Worm (Caenorhabditis elegans) whole organism, L1 larva: ENCODE data around the gene mes-1.

Source experiments
- alr-1 ChIP-seq: fragments of 200-800 bp; sonication (Bioruptor generic); optimal IDR thresholded peaks from 2 replicates; lab custom pipeline; 2018; ENCODE audit warnings: borderline replicate concordance, mild to moderate bottlenecking, missing genetic modification characterization, missing compliant biosample characterization
- blmp-1 ChIP-seq: fragments of 150-350 bp; optimal IDR thresholded peaks from 2 replicates; lab custom pipeline; 2014; ENCODE audit warnings: missing biosample characterization, missing genetic modification characterization
- ceh-82 ChIP-seq, 3 experiments: fragments of 150-350 bp in 1 of 3; sonication (generic microtip) in 2 of 3; optimal IDR thresholded peaks; 2 replicates each; lab custom pipeline; 2014 to 2017; ENCODE audit warnings: missing biosample characterization in 3 of 3, missing genetic modification characterization in 3 of 3
- fos-1 ChIP-seq: fragments of 150-350 bp; optimal IDR thresholded peaks from 2 replicates; lab custom pipeline; 2014; ENCODE audit warnings: missing biosample characterization, missing genetic modification characterization
- mdl-1 ChIP-seq, 2 experiments: fragments of 150-350 bp; optimal IDR thresholded peaks; 2 replicates each; lab custom pipeline; 2014 to 2017; ENCODE audit warnings: missing biosample characterization in 2 of 2, missing genetic modification characterization in 2 of 2, inconsistent platforms in 1 of 2
- mep-1 ChIP-seq: fragments of 150-350 bp; optimal IDR thresholded peaks from 2 replicates; lab custom pipeline; 2014; ENCODE audit warnings: missing biosample characterization, missing genetic modification characterization
- nhr-47 ChIP-seq: sonication (generic microtip); optimal IDR thresholded peaks from 2 replicates; lab custom pipeline; 2016; ENCODE audit warnings: mild to moderate bottlenecking, missing genetic modification characterization, moderate library complexity, missing compliant biosample characterization
- nhr-84 ChIP-seq: sonication (generic microtip); optimal IDR thresholded peaks from 2 replicates; lab custom pipeline; 2017; ENCODE audit warnings: missing biosample characterization, missing genetic modification characterization
- rnt-1 ChIP-seq: sonication (generic microtip); optimal IDR thresholded peaks from 2 replicates; lab custom pipeline; 2016; ENCODE audit warnings: mild to moderate bottlenecking, missing genetic modification characterization, moderate library complexity, missing compliant biosample characterization
- unc-86 ChIP-seq: sonication (generic microtip); optimal IDR thresholded peaks from 2 replicates; lab custom pipeline; 2016; ENCODE audit warnings: missing genetic modification characterization, missing compliant biosample characterization
- zip-4 ChIP-seq: fragments of 200-800 bp; sonication (Bioruptor generic); optimal IDR thresholded peaks from 2 replicates; lab custom pipeline; 2018; ENCODE audit warnings: mild to moderate bottlenecking, missing genetic modification characterization, moderate library complexity, missing compliant biosample characterization
- ztf-11 ChIP-seq, 2 experiments: sonication (generic microtip); optimal IDR thresholded peaks; 2 replicates each; lab custom pipeline; 2016 to 2017; ENCODE audit warnings: missing genetic modification characterization in 2 of 2, missing biosample characterization in 1 of 2, missing compliant biosample characterization in 1 of 2

ce11 chrX:11828661-11829060 is 28.6 kb upstream of the mes-1 start:
- no peak for TF ChIP-seq rnt-1
- no peak for TF ChIP-seq nhr-47 (tag; lab: Kevin White, UChicago)
- no peak for TF ChIP-seq fos-1 (tag; lab: Kevin White, UChicago)
- no peak for TF ChIP-seq mep-1 (tag; lab: Kevin White, UChicago)
- no peak for TF ChIP-seq ztf-11 (tag; optimal IDR thresholded peaks at IDR 0.05; lab: Kevin White, UChicago)
- no peak for TF ChIP-seq zip-4 (GFP tag; lab: Kevin White, UChicago)
- TF ChIP-seq unc-86 (tag; lab: Kevin White, UChicago): no peak
- no peak for TF ChIP-seq mdl-1 (tag; optimal IDR thresholded peaks at IDR 0.05; lab: Kevin White, UChicago)
- no peak for TF ChIP-seq blmp-1 (tag; lab: Kevin White, UChicago)
- no peak for TF ChIP-seq alr-1 (tag; lab: Kevin White, UChicago)
- no peak for TF ChIP-seq nhr-84
- no peak for TF ChIP-seq ceh-82 (tag; optimal IDR thresholded peaks at IDR 0.05; lab: Kevin White, UChicago)
